Worm (Caenorhabditis elegans) whole organism, L2 larva: Measurements from ENCODE around the gene C33D9.10.

Experiments
- C34F6.9 ChIP-seq: fragments of 150-350 bp; optimal IDR thresholded peaks from 2 replicates; lab custom pipeline; 2014; ENCODE audit warnings: missing biosample characterization, missing genetic modification characterization
- F13H6.1 ChIP-seq: sonication (generic microtip); optimal IDR thresholded peaks from 2 replicates; lab custom pipeline; 2016; ENCODE audit warnings: missing genetic modification characterization, missing compliant biosample characterization
- alr-1 ChIP-seq: fragments of 150-350 bp; optimal IDR thresholded peaks from 2 replicates; lab custom pipeline; 2014; ENCODE audit warnings: missing biosample characterization, missing genetic modification characterization
- blmp-1 ChIP-seq: sonication (generic microtip); optimal IDR thresholded peaks from 2 replicates; lab custom pipeline; 2017; ENCODE audit warnings: missing genetic modification characterization, mild to moderate bottlenecking, missing compliant biosample characterization, antibody characterized with exemption, moderate library complexity; ENCODE audit not compliant: insufficient read depth
- ceh-16 ChIP-seq: fragments of 150-350 bp; optimal IDR thresholded peaks from 2 replicates; lab custom pipeline; 2014; ENCODE audit warnings: missing biosample characterization, missing genetic modification characterization
- ceh-82 ChIP-seq: fragments of 150-350 bp; optimal IDR thresholded peaks from 2 replicates; lab custom pipeline; 2014; ENCODE audit warnings: missing biosample characterization, missing genetic modification characterization
- crh-2 ChIP-seq: sonication (generic microtip); optimal IDR thresholded peaks from 2 replicates; lab custom pipeline; 2017; ENCODE audit warnings: missing biosample characterization, missing genetic modification characterization
- dmd-4 ChIP-seq: sonication (generic microtip); optimal IDR thresholded peaks from 2 replicates; lab custom pipeline; 2017; ENCODE audit warnings: missing biosample characterization, missing genetic modification characterization
- egl-27 ChIP-seq: sonication (generic microtip); optimal IDR thresholded peaks from 3 replicates; lab custom pipeline; 2017; ENCODE audit warnings: missing biosample characterization, missing genetic modification reagents, missing genetic modification characterization
- elt-1 ChIP-seq: fragments of 150-350 bp; optimal IDR thresholded peaks from 2 replicates; lab custom pipeline; 2014; ENCODE audit warnings: missing biosample characterization, missing genetic modification characterization
- elt-3 ChIP-seq: sonication (generic microtip); optimal IDR thresholded peaks from 2 replicates; lab custom pipeline; 2017; ENCODE audit warnings: missing biosample characterization, missing genetic modification characterization
- fos-1 ChIP-seq: fragments of 150-350 bp; optimal IDR thresholded peaks from 2 replicates; lab custom pipeline; 2014; ENCODE audit warnings: missing biosample characterization, missing genetic modification characterization
- gmeb-1 ChIP-seq: fragments of 150-350 bp; optimal IDR thresholded peaks from 2 replicates; lab custom pipeline; 2014; ENCODE audit warnings: missing biosample characterization, missing genetic modification characterization
- lin-11 ChIP-seq: fragments of 150-350 bp; sonication (generic microtip); optimal IDR thresholded peaks from 2 replicates; lab custom pipeline; 2014; ENCODE audit warnings: missing biosample characterization, missing genetic modification characterization, inconsistent platforms, mixed read lengths
- lin-39 ChIP-seq: fragments of 150-350 bp; optimal IDR thresholded peaks from 2 replicates; lab custom pipeline; 2014; ENCODE audit warnings: missing biosample characterization, missing genetic modification reagents, missing genetic modification characterization
- lsy-2 ChIP-seq, 2 experiments: fragments of 150-350 bp in 1 of 2; sonication (generic microtip) in 1 of 2; optimal IDR thresholded peaks; 2 replicates each; lab custom pipeline; 2014 to 2017; ENCODE audit warnings: missing biosample characterization in 2 of 2, missing genetic modification characterization in 2 of 2
- mab-5 ChIP-seq: fragments of 150-350 bp; optimal IDR thresholded peaks from 2 replicates; lab custom pipeline; 2014; ENCODE audit warnings: missing biosample characterization, missing genetic modification characterization
- mbf-1 ChIP-seq: sonication (generic microtip); optimal IDR thresholded peaks from 2 replicates; lab custom pipeline; 2017; ENCODE audit warnings: missing biosample characterization, missing genetic modification characterization
- mdl-1 ChIP-seq, 2 experiments: fragments of 150-350 bp in 1 of 2; sonication (generic microtip) in 1 of 2; optimal IDR thresholded peaks; 2 replicates each; lab custom pipeline; 2017; ENCODE audit warnings: missing biosample characterization in 2 of 2, missing genetic modification characterization in 2 of 2
- nhr-10 ChIP-seq: sonication (generic microtip); optimal IDR thresholded peaks from 2 replicates; lab custom pipeline; 2017; ENCODE audit warnings: missing biosample characterization, missing genetic modification characterization
- nhr-11 ChIP-seq: fragments of 150-350 bp; optimal IDR thresholded peaks from 2 replicates; lab custom pipeline; 2014; ENCODE audit warnings: missing biosample characterization, missing genetic modification characterization
- nhr-129 ChIP-seq: fragments of 150-350 bp; optimal IDR thresholded peaks from 2 replicates; lab custom pipeline; 2014; ENCODE audit warnings: missing biosample characterization, missing genetic modification characterization
- nhr-21 ChIP-seq: fragments of 150-350 bp; optimal IDR thresholded peaks from 2 replicates; lab custom pipeline; 2014; ENCODE audit warnings: missing biosample characterization, missing genetic modification characterization
- nhr-23 ChIP-seq: fragments of 150-350 bp; optimal IDR thresholded peaks from 2 replicates; lab custom pipeline; 2014; ENCODE audit warnings: missing biosample characterization, missing genetic modification reagents, missing genetic modification characterization
- nhr-237 ChIP-seq: fragments of 150-350 bp; optimal IDR thresholded peaks from 2 replicates; lab custom pipeline; 2014; ENCODE audit warnings: missing biosample characterization, missing genetic modification characterization
- nhr-25 ChIP-seq: fragments of 150-350 bp; sonication (generic microtip); optimal IDR thresholded peaks from 3 replicates; lab custom pipeline; 2014; ENCODE audit warnings: missing biosample characterization, missing genetic modification characterization
- nhr-6 ChIP-seq: fragments of 150-350 bp; optimal IDR thresholded peaks from 2 replicates; lab custom pipeline; 2014; ENCODE audit warnings: missing biosample characterization, missing genetic modification characterization
- nhr-77 ChIP-seq: fragments of 150-350 bp; optimal IDR thresholded peaks from 2 replicates; lab custom pipeline; 2014; ENCODE audit warnings: missing biosample characterization, missing genetic modification characterization
- peb-1 ChIP-seq: fragments of 150-350 bp; optimal IDR thresholded peaks from 2 replicates; lab custom pipeline; 2014; ENCODE audit warnings: missing biosample characterization, missing genetic modification characterization
- sem-4 ChIP-seq: fragments of 150-350 bp; optimal IDR thresholded peaks from 2 replicates; lab custom pipeline; 2014; ENCODE audit warnings: missing biosample characterization, missing genetic modification reagents, missing genetic modification characterization
- sma-3 ChIP-seq: sonication (generic microtip); optimal IDR thresholded peaks from 2 replicates; lab custom pipeline; 2016; ENCODE audit warnings: missing genetic modification reagents, missing genetic modification characterization, missing compliant biosample characterization
- sma-9 ChIP-seq, 2 experiments: fragments of 150-350 bp in 1 of 2; sonication (generic microtip) in 1 of 2; optimal IDR thresholded peaks; 2 replicates each; lab custom pipeline; 2014 to 2016; ENCODE audit warnings: missing genetic modification characterization in 2 of 2, mild to moderate bottlenecking in 1 of 2, missing biosample characterization in 1 of 2, missing compliant biosample characterization in 1 of 2, missing genetic modification reagents in 1 of 2, moderate library complexity in 1 of 2
- snpc-4 ChIP-seq: fragments of 150-350 bp; optimal IDR thresholded peaks from 2 replicates; lab custom pipeline; 2014; ENCODE audit warnings: missing biosample characterization, missing genetic modification characterization
- unc-39 ChIP-seq: fragments of 150-350 bp; optimal IDR thresholded peaks from 2 replicates; lab custom pipeline; 2014; ENCODE audit warnings: missing biosample characterization, missing genetic modification characterization
- unc-55 ChIP-seq: fragments of 150-350 bp; sonication (generic microtip); optimal IDR thresholded peaks from 3 replicates; lab custom pipeline; 2014; ENCODE audit warnings: missing biosample characterization, missing genetic modification reagents, missing genetic modification characterization
- zag-1 ChIP-seq: fragments of 150-350 bp; optimal IDR thresholded peaks from 2 replicates; lab custom pipeline; 2014; ENCODE audit warnings: missing biosample characterization, missing genetic modification characterization

C33D9.10 gene

DNA sequence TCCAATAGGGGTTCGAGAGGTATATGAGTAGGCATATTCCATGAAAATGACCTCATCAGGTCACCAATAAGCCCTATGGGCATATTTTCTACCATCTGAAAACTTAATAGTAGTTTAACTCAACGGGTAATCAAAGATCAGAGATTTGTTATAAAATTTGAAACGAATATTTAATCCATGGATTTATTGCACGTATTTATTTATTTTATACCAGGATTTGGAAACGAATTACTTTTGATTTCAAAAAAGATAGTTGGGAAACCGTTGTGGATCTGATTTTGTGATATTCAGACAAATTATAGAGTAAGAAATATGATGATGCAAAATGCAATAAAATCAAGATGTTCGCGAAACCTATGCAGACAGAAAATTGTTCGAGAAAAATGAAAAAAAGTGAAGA lies 4.9 kb upstream of the C33D9.10 start, which contains the start of gene C33D9.3:
Gene C33D9.3, minus strand, starts transcription at position 101 of the 400 bp plus-strand sequence.
- TF ChIP-seq elt-3 (tag; lab: Kevin White, UChicago): no peak
- TF ChIP-seq nhr-21: no peak
- no peak for TF ChIP-seq crh-2 (tag; lab: Kevin White, UChicago)
- no peak for TF ChIP-seq mdl-1 (tag; optimal IDR thresholded peaks at IDR 0.05; lab: Kevin White, UChicago)

DNA sequence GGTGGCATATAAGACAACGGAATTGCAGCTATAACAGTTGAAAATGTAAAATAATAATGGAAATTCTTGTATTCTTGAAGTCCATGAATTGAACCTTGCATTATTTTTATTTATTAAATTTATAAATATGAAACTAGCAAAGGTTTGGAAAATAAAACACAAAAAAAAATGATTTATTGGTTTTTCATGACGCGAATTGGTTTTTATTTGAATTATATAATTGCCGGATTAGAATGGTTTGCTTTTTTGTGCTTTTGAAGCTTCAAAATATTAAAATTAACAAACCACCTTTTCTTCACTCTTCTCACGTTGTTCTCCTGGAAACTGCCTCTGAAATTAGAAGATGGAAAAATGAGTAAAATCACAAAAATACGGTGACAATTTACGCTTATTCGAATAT lies 2.2 kb upstream of the C33D9.10 start, which contains the start of gene sru-35:
Gene sru-35, minus strand, starts transcription at position 101 of the 400 bp plus-strand sequence.
- TF ChIP-seq nhr-23 (tag; lab: Kevin White, UChicago) (no peak), crh-2 (tag; lab: Kevin White, UChicago) (no peak), ceh-82 (tag; lab: Kevin White, UChicago) (no peak), elt-3 (tag; lab: Kevin White, UChicago) (no peak), nhr-237 (tag; lab: Kevin White, UChicago) (no peak), egl-27 (tag; lab: Kevin White, UChicago) (no peak), unc-39 (tag; lab: Kevin White, UChicago) (no peak), sem-4 (no peak), nhr-6 (tag; lab: Kevin White, UChicago) (no peak), zag-1 (tag; lab: Kevin White, UChicago) (no peak), sma-9 (GFP tag; optimal IDR thresholded peaks at IDR 0.05; lab: Kevin White, UChicago) (no peak), sma-9 (tag; optimal IDR thresholded peaks at IDR 0.05; lab: Kevin White, UChicago) (no peak), F13H6.1 (tag; lab: Kevin White, UChicago) (no peak), C34F6.9 (tag; lab: Kevin White, UChicago) (no peak), blmp-1 (no peak), nhr-77 (no peak), nhr-21 (no peak)

ce11 chrIV:8786654-8787053 lies 1.3 kb downstream of the C33D9.10 start, which contains the start of gene C33D9.8:
C33D9.8 (minus strand) TSS chrIV:8786752.
- TF ChIP-seq nhr-23 (tag; lab: Kevin White, UChicago) (no peak), peb-1 (tag; lab: Kevin White, UChicago) (no peak), crh-2 (tag; lab: Kevin White, UChicago) (no peak), unc-55 (GFP tag; lab: Kevin White, UChicago) (peak; percentile 60), C34F6.9 (tag; lab: Kevin White, UChicago) (peak; percentile 40), blmp-1 (no peak), unc-39 (tag; lab: Kevin White, UChicago) (no peak), sem-4 (no peak), lsy-2 (tag; optimal IDR thresholded peaks at IDR 0.05; lab: Kevin White, UChicago) (peak in 1 of 2 experiments; percentile 30), nhr-10 (tag; lab: Kevin White, UChicago) (no peak), sma-9 (GFP tag; optimal IDR thresholded peaks at IDR 0.05; lab: Kevin White, UChicago) (no peak), sma-9 (tag; optimal IDR thresholded peaks at IDR 0.05; lab: Kevin White, UChicago) (no peak), mab-5 (tag; lab: Kevin White, UChicago) (no peak), ceh-16 (no peak), nhr-11 (tag; lab: Kevin White, UChicago) (no peak)

DNA sequence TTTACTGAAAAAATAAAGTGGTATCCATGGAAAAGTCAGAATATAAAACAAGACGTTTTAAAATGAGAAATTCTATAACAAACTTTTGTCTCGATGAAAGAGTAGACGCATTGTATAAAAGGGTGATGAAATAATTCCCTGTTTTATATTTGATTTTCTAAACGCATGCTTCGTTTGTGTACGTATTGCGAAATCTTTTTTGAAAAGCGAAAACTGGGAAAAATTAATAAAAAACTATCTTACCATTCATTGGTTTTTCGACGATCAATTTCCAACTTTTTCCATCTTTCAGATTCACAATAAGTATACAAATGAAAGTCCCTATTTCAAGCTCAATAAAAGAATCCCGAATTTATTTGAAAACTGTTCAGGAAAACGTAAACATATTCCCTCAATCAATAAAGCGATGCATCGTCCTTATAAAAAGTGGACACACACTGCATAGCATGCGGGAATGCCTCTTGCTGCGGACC lies 3.1 kb downstream of the C33D9.10 start, which contains the start of gene C33D9.13:
Gene C33D9.13, minus strand, starts transcription at position 423 of the 473 bp plus-strand sequence.
- TF ChIP-seq C34F6.9 (tag; lab: Kevin White, UChicago): peak; percentile 24
- peak; percentile 48 for TF ChIP-seq unc-55 (GFP tag; lab: Kevin White, UChicago)
- TF ChIP-seq fos-1 (tag; lab: Kevin White, UChicago): no peak

DNA sequence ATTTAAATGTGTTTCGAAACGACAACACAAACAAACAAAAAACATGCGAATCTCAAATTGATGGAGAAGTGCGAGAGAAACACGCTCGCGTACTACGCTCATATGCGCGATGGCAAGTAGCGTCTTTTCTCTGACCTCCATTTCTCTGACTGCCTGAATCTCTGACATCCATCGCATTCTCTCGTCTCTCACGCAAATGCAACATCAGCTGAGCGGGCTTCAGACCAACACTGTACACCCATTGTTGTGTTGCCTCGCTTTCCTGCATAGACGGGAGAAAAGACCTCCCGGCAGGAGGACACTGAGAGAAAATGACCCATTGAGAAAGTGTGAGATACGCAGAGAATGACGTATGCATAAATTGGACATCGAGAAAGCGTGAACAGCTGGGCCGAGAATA lies 5.8 kb downstream of the C33D9.10 start:
- TF ChIP-seq sem-4: peak; percentile 27
- peak; percentile 57 for TF ChIP-seq sma-3
- peak; percentile 41 for TF ChIP-seq ceh-16
- TF ChIP-seq sma-9 (GFP tag; optimal IDR thresholded peaks at IDR 0.05; lab: Kevin White, UChicago): peak; percentile 73
- TF ChIP-seq sma-9 (tag; optimal IDR thresholded peaks at IDR 0.05; lab: Kevin White, UChicago): no peak
- no peak for TF ChIP-seq lin-11 (tag; lab: Kevin White, UChicago)
- no peak for TF ChIP-seq mbf-1 (tag; lab: Kevin White, UChicago)
- peak; percentile 70 for TF ChIP-seq gmeb-1 (tag; lab: Kevin White, UChicago)
- no peak for TF ChIP-seq nhr-11 (tag; lab: Kevin White, UChicago)
- TF ChIP-seq C34F6.9 (tag; lab: Kevin White, UChicago): peak; percentile 88
- no peak for TF ChIP-seq alr-1 (tag; lab: Kevin White, UChicago)
- peak; percentile 9 for TF ChIP-seq mab-5 (tag; lab: Kevin White, UChicago)
- peak; percentile 46 for TF ChIP-seq nhr-6 (tag; lab: Kevin White, UChicago)
- peak in 1 of 2 experiments; percentile 66 for TF ChIP-seq lsy-2 (tag; optimal IDR thresholded peaks at IDR 0.05; lab: Kevin White, UChicago)
- TF ChIP-seq crh-2 (tag; lab: Kevin White, UChicago): peak; percentile 34
- peak; percentile 52 for TF ChIP-seq blmp-1
- TF ChIP-seq nhr-237 (tag; lab: Kevin White, UChicago): no peak
- peak in 1 of 2 experiments; percentile 48 for TF ChIP-seq mdl-1 (tag; optimal IDR thresholded peaks at IDR 0.05; lab: Kevin White, UChicago)
- peak; percentile 68 for TF ChIP-seq nhr-21
- no peak for TF ChIP-seq zag-1 (tag; lab: Kevin White, UChicago)
- no peak for TF ChIP-seq lin-39 (tag; lab: Kevin White, UChicago)
- TF ChIP-seq elt-1: no peak
- TF ChIP-seq nhr-25: peak; percentile 94
- no peak for TF ChIP-seq dmd-4
- peak; percentile 96 for TF ChIP-seq nhr-129
- peak; percentile 51 for TF ChIP-seq snpc-4
- TF ChIP-seq unc-39 (tag; lab: Kevin White, UChicago): no peak
- peak; percentile 45 for TF ChIP-seq unc-55 (GFP tag; lab: Kevin White, UChicago)
- TF ChIP-seq egl-27 (tag; lab: Kevin White, UChicago): peak; percentile 84
- peak; percentile 74 for TF ChIP-seq peb-1 (tag; lab: Kevin White, UChicago)
- peak; percentile 90 for TF ChIP-seq fos-1 (tag; lab: Kevin White, UChicago)
- peak; percentile 85 for TF ChIP-seq F13H6.1 (tag; lab: Kevin White, UChicago)
